Worm (Caenorhabditis elegans) whole organism, L4 larva: Measurements from ENCODE around the gene ZK512.11.
A peak's percentile ranks its signal among the peaks of the same experiment; 100 is the strongest.

Experiments used
- F37D6.2 ChIP-seq: sonication (generic microtip); optimal IDR thresholded peaks from 2 replicates; lab custom pipeline; 2016; ENCODE audit warnings: mild to moderate bottlenecking, missing genetic modification characterization, missing compliant biosample characterization
- F49E8.2 ChIP-seq: sonication (generic microtip); optimal IDR thresholded peaks from 2 replicates; lab custom pipeline; 2016; ENCODE audit warnings: missing compliant biosample characterization, mild to moderate bottlenecking, missing genetic modification characterization, borderline replicate concordance
- T26A8.4 ChIP-seq: fragments of 200-800 bp; sonication (Bioruptor generic); IDR thresholded peaks from 2 replicates; pipeline ENCODE4 v1.3.6; 2022; ENCODE audit warnings: missing genetic modification characterization, missing compliant biosample characterization
- Y48G9A.11 ChIP-seq: fragments of 200-800 bp; sonication (Bioruptor generic); IDR thresholded peaks from 2 replicates; pipeline ENCODE4 v1.3.6; 2022; ENCODE audit warnings: missing genetic modification reagents, missing genetic modification characterization, missing compliant biosample characterization
- aha-1 ChIP-seq: fragments of 150-350 bp; peaks from one replicate; lab custom pipeline; 2014; ENCODE audit warnings: missing biosample characterization, missing genetic modification characterization
- aly-2 ChIP-seq: sonication (generic microtip); optimal IDR thresholded peaks from 2 replicates; lab custom pipeline; 2018; ENCODE audit warnings: missing biosample characterization, missing genetic modification characterization
- arid-1 ChIP-seq: fragments of 200-800 bp; sonication (Bioruptor generic); conservative IDR thresholded peaks from 2 replicates; pipeline ENCODE4 v1.3.6; 2022; ENCODE audit warnings: missing genetic modification reagents, missing genetic modification characterization, missing compliant biosample characterization
- daf-8 ChIP-seq: fragments of 200-800 bp; sonication (Bioruptor generic); IDR thresholded peaks from 2 replicates; pipeline ENCODE4 v1.3.6; 2022; ENCODE audit warnings: missing genetic modification characterization, missing compliant biosample characterization
- dmd-8 ChIP-seq: fragments of 200-800 bp; sonication (Bioruptor generic); IDR thresholded peaks from 2 replicates; pipeline ENCODE4 v1.3.6; 2022; ENCODE audit warnings: missing genetic modification characterization, missing compliant biosample characterization
- dmd-9 ChIP-seq: fragments of 200-800 bp; sonication (Bioruptor generic); IDR thresholded peaks from 2 replicates; pipeline ENCODE4 v1.3.6; 2022; ENCODE audit warnings: missing genetic modification reagents, missing genetic modification characterization, missing compliant biosample characterization
- dpl-1 ChIP-seq: fragments of 150-350 bp; optimal IDR thresholded peaks from 2 replicates; lab custom pipeline; 2014; ENCODE audit warnings: missing biosample characterization, missing genetic modification reagents, missing genetic modification characterization
- hmg-1.1 ChIP-seq: fragments of 200-800 bp; sonication (Bioruptor generic); IDR thresholded peaks from 2 replicates; pipeline ENCODE4 v1.3.6; 2022; ENCODE audit warnings: missing genetic modification reagents, missing genetic modification characterization, missing compliant biosample characterization
- jun-1 ChIP-seq: fragments of 150-350 bp; optimal IDR thresholded peaks from 2 replicates; lab custom pipeline; 2014; ENCODE audit warnings: missing biosample characterization, missing genetic modification reagents, missing genetic modification characterization
- lin-1 ChIP-seq: fragments of 200-800 bp; sonication (Bioruptor generic); IDR thresholded peaks from 2 replicates; pipeline ENCODE4 v1.3.6; 2022; ENCODE audit warnings: missing genetic modification reagents, missing genetic modification characterization, missing compliant biosample characterization
- lin-13 ChIP-seq: fragments of 150-350 bp; optimal IDR thresholded peaks from 2 replicates; lab custom pipeline; 2014; ENCODE audit warnings: missing biosample characterization, missing genetic modification reagents, missing genetic modification characterization
- mep-1 ChIP-seq: fragments of 150-350 bp; sonication (generic microtip); optimal IDR thresholded peaks from 3 replicates; lab custom pipeline; 2014; ENCODE audit warnings: missing biosample characterization, missing genetic modification characterization
- mes-2 ChIP-seq: sonication (generic microtip); optimal IDR thresholded peaks from 2 replicates; lab custom pipeline; 2016; ENCODE audit warnings: missing genotype, mild to moderate bottlenecking, missing genetic modification characterization, missing compliant biosample characterization; ENCODE audit not compliant: poor library complexity, severe bottlenecking
- nhr-25 ChIP-seq: sonication (generic microtip); optimal IDR thresholded peaks from 2 replicates; lab custom pipeline; 2017; ENCODE audit warnings: missing genetic modification characterization, mild to moderate bottlenecking, missing compliant biosample characterization, antibody characterized with exemption, moderate library complexity, borderline replicate concordance; ENCODE audit not compliant: insufficient read depth
- nhr-28 ChIP-seq: fragments of 150-350 bp; optimal IDR thresholded peaks from 2 replicates; lab custom pipeline; 2014; ENCODE audit warnings: missing biosample characterization, missing genetic modification characterization
- nhr-42 ChIP-seq: fragments of 200-800 bp; sonication (Bioruptor generic); IDR thresholded peaks from 2 replicates; pipeline ENCODE4 v1.3.6; 2022; ENCODE audit warnings: missing genetic modification characterization, missing compliant biosample characterization
- nhr-77 ChIP-seq: fragments of 150-350 bp; optimal IDR thresholded peaks from 2 replicates; lab custom pipeline; 2014; ENCODE audit warnings: missing biosample characterization, missing genetic modification characterization
- pha-4 ChIP-seq, 2 experiments: fragments of 150-350 bp in 1 of 2; fragments of 200-800 bp in 1 of 2; sonication (Bioruptor generic) in 1 of 2; IDR thresholded peaks in 1 of 2; optimal IDR thresholded peaks in 1 of 2; 2 replicates each; pipeline versions ENCODE4 v1.3.6 to Lab custom; 2014 to 2022; ENCODE audit warnings: missing genetic modification characterization in 2 of 2, missing genetic modification reagents in 2 of 2, missing biosample characterization in 1 of 2, missing compliant biosample characterization in 1 of 2
- spr-1 ChIP-seq: sonication (generic microtip); optimal IDR thresholded peaks from 2 replicates; lab custom pipeline; 2016; ENCODE audit warnings: mild to moderate bottlenecking, missing genetic modification characterization, missing compliant biosample characterization
- unc-39 ChIP-seq: sonication (generic microtip); optimal IDR thresholded peaks from 2 replicates; lab custom pipeline; 2017; ENCODE audit warnings: missing biosample characterization, missing genetic modification characterization
- unc-62 ChIP-seq, 3 experiments: fragments of 150-350 bp in 1 of 3; sonication (generic microtip); optimal IDR thresholded peaks in 2 of 3; peaks in 1 of 3; 1 replicate in 1 of 3; 2 replicates in 2 of 3; lab custom pipeline; 2014 to 2017; ENCODE audit warnings: missing biosample characterization in 3 of 3, missing genetic modification characterization in 3 of 3, missing genetic modification reagents in 3 of 3, missing genotype in 1 of 3
- vab-7 ChIP-seq: fragments of 200-800 bp; sonication (Bioruptor generic); IDR thresholded peaks from 2 replicates; pipeline ENCODE4 v1.3.6; 2022; ENCODE audit warnings: missing genetic modification reagents, missing genetic modification characterization, missing compliant biosample characterization
- zfp-2 ChIP-seq: sonication (generic microtip); optimal IDR thresholded peaks from 2 replicates; lab custom pipeline; 2016; ENCODE audit warnings: mild to moderate bottlenecking, missing genetic modification characterization, missing compliant biosample characterization
- ztf-11 ChIP-seq: fragments of 150-350 bp; optimal IDR thresholded peaks from 2 replicates; lab custom pipeline; 2014; ENCODE audit warnings: missing biosample characterization, missing genetic modification characterization

ZK512.11 gene

ce11 chrIII:9118921-9119606 is 24.9 kb upstream of the ZK512.11 start, which contains the start of gene ced-11:
TSS of gene ced-11 (plus strand) at chrIII:9119556.
- TF ChIP-seq jun-1 (no peak), unc-62 (GFP tag; optimal IDR thresholded peaks at IDR 0.05 in 1 of 2; lab: Kevin White, UChicago) (peak in 1 of 2 experiments; percentile 17), unc-62 (tag; optimal IDR thresholded peaks at IDR 0.05; lab: Kevin White, UChicago) (no peak)

- TF ChIP-seq nhr-28 (tag; lab: Kevin White, UChicago) (peak; percentile 4), nhr-25 (tag; lab: Kevin White, UChicago) (no peak), unc-39 (no peak), jun-1 (no peak), hmg-1.1 (GFP tag; lab: Robert Waterston, UW) (0 out of 2 replicates have a peak, but pooled peaks have one; percentile 24), pha-4 (GFP tag; IDR thresholded peaks at IDR 0.05; lab: Robert Waterston, UW) (no peak), pha-4 (tag; optimal IDR thresholded peaks at IDR 0.05; lab: Kevin White, UChicago) (peak; percentile 60), aha-1 (tag; lab: Kevin White, UChicago) (peak; percentile 44), mes-2 (peak; percentile 75), zfp-2 (tag; lab: Kevin White, UChicago) (no peak), dpl-1 (peak; percentile 41), unc-62 (GFP tag; optimal IDR thresholded peaks at IDR 0.05 in 1 of 2; lab: Kevin White, UChicago) (peak in 1 of 2 experiments; percentile 93), unc-62 (tag; optimal IDR thresholded peaks at IDR 0.05; lab: Kevin White, UChicago) (no peak)
Measured at ce11 chrIII:9125789-9126304, 18.2 kb upstream of the ZK512.11 start, which contains the start of gene sec-16A.1. TSS of gene sec-16A.1 (plus strand) at chrIII:9125839.

- no peak for TF ChIP-seq F37D6.2
- TF ChIP-seq dmd-9: no peak
- no peak for TF ChIP-seq arid-1 (GFP tag; lab: Robert Waterston, UW)
- TF ChIP-seq dpl-1: no peak
- TF ChIP-seq spr-1 (tag; lab: Kevin White, UChicago): no peak
- TF ChIP-seq dmd-8 (GFP tag; lab: Robert Waterston, UW): no peak
- no peak for TF ChIP-seq ztf-11 (tag; lab: Kevin White, UChicago)
- TF ChIP-seq lin-13: no peak
- TF ChIP-seq lin-1 (GFP tag; lab: Robert Waterston, UW): no peak
- no peak for TF ChIP-seq aly-2
- no peak for TF ChIP-seq vab-7 (GFP tag; lab: Robert Waterston, UW)
- TF ChIP-seq daf-8: no peak
Measured at ce11 chrIII:9130588-9130987, 13.4 kb upstream of the ZK512.11 start, which contains the start of gene ZK512.10. TSS of gene ZK512.10 (plus strand) at chrIII:9130888.

- TF ChIP-seq T26A8.4: no peak
- no peak for TF ChIP-seq mep-1 (tag; lab: Kevin White, UChicago)
- TF ChIP-seq F49E8.2 (tag; lab: Kevin White, UChicago): no peak
Measured at ce11 chrIII:9136587-9136986, 7.4 kb upstream of the ZK512.11 start, which contains the start of gene eat-4. TSS of gene eat-4 (plus strand) at chrIII:9136887.

ce11 chrIII:9138601-9139000 is 5.4 kb upstream of the ZK512.11 start, which contains the start of gene ZK512.7:
TSS of gene ZK512.7 (minus strand) at chrIII:9138701.
- TF ChIP-seq nhr-42 (GFP tag; lab: Robert Waterston, UW): no peak
- TF ChIP-seq unc-62 (GFP tag; optimal IDR thresholded peaks at IDR 0.05 in 1 of 2; lab: Kevin White, UChicago): peak in 1 of 2 experiments; percentile 72
- TF ChIP-seq unc-62 (tag; optimal IDR thresholded peaks at IDR 0.05; lab: Kevin White, UChicago): no peak
- TF ChIP-seq Y48G9A.11 (GFP tag; lab: Robert Waterston, UW): no peak
- no peak for TF ChIP-seq daf-8
- no peak for TF ChIP-seq nhr-77
